Fruit fly (Drosophila melanogaster): ENCODE results near the gene Mp.
A peak's percentile ranks its signal among the peaks of the same experiment; 100 is the strongest.

Gene Mp

dm6 chr3L:7087347-7087746, 88.7 kb downstream of the Mp start (continued):
- TF ChIP-seq Mes4 (GFP tag; optimal IDR thresholded peaks at IDR 0.05) (no peak), tio (GFP tag; optimal IDR thresholded peaks at IDR 0.05) (no peak), gcm (GFP tag; optimal IDR thresholded peaks at IDR 0.05) (no peak), en (GFP tag; optimal IDR thresholded peaks at IDR 0.05) (no peak), CG17802 (tag; optimal IDR thresholded peaks at IDR 0.05) (no peak), tap (tag; optimal IDR thresholded peaks at IDR 0.05) (no peak), CG15269 (tag; optimal IDR thresholded peaks at IDR 0.05) (no peak), hth (optimal IDR thresholded peaks at IDR 0.05) (no peak), ken (GFP tag; IDR thresholded peaks at IDR 0.05) (no peak), Sox102F (GFP tag; optimal IDR thresholded peaks at IDR 0.05) (peak; percentile 21), Xrp1 (GFP tag; IDR thresholded peaks at IDR 0.05) (no peak), zfh1 (GFP tag; IDR thresholded peaks at IDR 0.05) (0 out of 3 replicates have a peak, but pooled peaks have one; percentile 29), H2.0 (GFP tag; IDR thresholded peaks at IDR 0.05) (peak; percentile 11; the same call in 1 of the 2 replicates), Oaz (GFP tag; IDR thresholded peaks at IDR 0.05) (no peak), Ssrp (tag; optimal IDR thresholded peaks at IDR 0.05) (no peak), CG14441 (GFP tag; IDR thresholded peaks at IDR 0.05) (peak; percentile 54), CG32532 (GFP tag; IDR thresholded peaks at IDR 0.05) (0 out of 2 replicates have a peak, but pooled peaks have one; percentile 6), Hmx (GFP tag; optimal IDR thresholded peaks at IDR 0.05) (no peak), CG1602 (GFP tag; optimal IDR thresholded peaks at IDR 0.05) (no peak), E2f1 (GFP tag; IDR thresholded peaks at IDR 0.05) (0 out of 2 replicates have a peak, but pooled peaks have one; percentile 13), CG7987 (GFP tag; optimal IDR thresholded peaks at IDR 0.05) (no peak), toy (GFP tag; IDR thresholded peaks at IDR 0.05) (no peak), ci (GFP tag; IDR thresholded peaks at IDR 0.05) (no peak), Rfx (GFP tag; IDR thresholded peaks at IDR 0.05) (no peak), fd3F (GFP tag; optimal IDR thresholded peaks at IDR 0.05) (no peak), Rx (GFP tag; IDR thresholded peaks at IDR 0.05) (no peak), BEAF-32 (GFP tag; optimal IDR thresholded peaks at IDR 0.05) (no peak), CG15601 (tag; optimal IDR thresholded peaks at IDR 0.05) (no peak), CG17385 (GFP tag; optimal IDR thresholded peaks at IDR 0.05) (no peak), nom (GFP tag; optimal IDR thresholded peaks at IDR 0.05) (no peak), Hr51 (GFP tag; optimal IDR thresholded peaks at IDR 0.05) (peak in 1 of 2 experiments; percentile 21), CG14710 (tag; optimal IDR thresholded peaks at IDR 0.05) (no peak), phol (tag; optimal IDR thresholded peaks at IDR 0.05) (peak; percentile 33), CG17328 (GFP tag; IDR thresholded peaks at IDR 0.05) (no peak), Nf-YC (tag; optimal IDR thresholded peaks at IDR 0.05) (no peak), emc (GFP tag; optimal IDR thresholded peaks at IDR 0.05) (no peak), CG6689 (GFP tag; IDR thresholded peaks at IDR 0.05) (0 out of 2 replicates have a peak, but pooled peaks have one; percentile 32), ttk (GFP tag; IDR thresholded peaks at IDR 0.05) (0 out of 2 replicates have a peak, but pooled peaks have one; percentile 33), run (tag; optimal IDR thresholded peaks at IDR 0.05) (no peak), CG10462 (GFP tag; optimal IDR thresholded peaks at IDR 0.05) (no peak), dm (GFP tag; optimal IDR thresholded peaks at IDR 0.05) (no peak), Sry-δ (GFP tag; optimal IDR thresholded peaks at IDR 0.05) (no peak), br (optimal IDR thresholded peaks at IDR 0.05) (no peak), lmd (GFP tag; IDR thresholded peaks at IDR 0.05) (peak; percentile 34; the same call in 1 of the 2 replicates), CG6765 (GFP tag; optimal IDR thresholded peaks at IDR 0.05) (no peak), Bgb (GFP tag; IDR thresholded peaks at IDR 0.05; ENCODE audit: partially characterized antibody) (no peak), Side (GFP tag; optimal IDR thresholded peaks at IDR 0.05) (no peak), Dad (GFP tag; optimal IDR thresholded peaks at IDR 0.05) (no peak), wor (GFP tag; IDR thresholded peaks at IDR 0.05) (no peak), CG2889 (GFP tag; IDR thresholded peaks at IDR 0.05) (no peak), CG17359 (tag; optimal IDR thresholded peaks at IDR 0.05) (peak; percentile 49), CG11695 (GFP tag; IDR thresholded peaks at IDR 0.05) (0 out of 3 replicates have a peak, but pooled peaks have one; percentile 36)
